Fruit fly (Drosophila melanogaster) whole organism, embryonic: ENCODE results near the gene SP1173.
A peak's percentile ranks its signal among the peaks of the same experiment; 100 is the strongest.

Experiments
- Atf-2 ChIP-seq: fragments of 200-800 bp; sonication (Bioruptor generic); optimal IDR thresholded peaks from 2 replicates; lab custom pipeline; 2016; ENCODE audit warnings: missing biosample characterization, missing genetic modification characterization
- CG10209 ChIP-seq: fragments of 200-800 bp; sonication (Bioruptor generic); optimal IDR thresholded peaks from 3 replicates; lab custom pipeline; 2017; ENCODE audit warnings: missing biosample characterization, mild to moderate bottlenecking, missing genetic modification characterization, missing genetic modification reagents
- CG14710 ChIP-seq: fragments of 200-800 bp; sonication (Bioruptor generic); optimal IDR thresholded peaks from 3 replicates; lab custom pipeline; 2019; ENCODE audit warnings: missing biosample characterization, mild to moderate bottlenecking, missing genetic modification characterization, moderate library complexity
- CG15696 ChIP-seq: fragments of 200-800 bp; sonication (Bioruptor generic); optimal IDR thresholded peaks from 2 replicates; lab custom pipeline; 2019; ENCODE audit warnings: missing biosample characterization, mild to moderate bottlenecking, missing genetic modification characterization, moderate library complexity
- CG16813 ChIP-seq: fragments of 200-800 bp; sonication (Bioruptor generic); IDR thresholded peaks from 3 replicates; pipeline ENCODE4 v1.3.6; 2022; ENCODE audit warnings: missing biosample characterization, missing genetic modification characterization; ENCODE audit not compliant: partially characterized antibody
- CG17186 ChIP-seq: fragments of 200-800 bp; sonication (Bioruptor generic); optimal IDR thresholded peaks from 3 replicates; lab custom pipeline; 2017; ENCODE audit warnings: missing biosample characterization, missing genetic modification reagents, missing genetic modification characterization
- CG18011 ChIP-seq: fragments of 200-800 bp; sonication (Bioruptor generic); optimal IDR thresholded peaks from 2 replicates; lab custom pipeline; 2017; ENCODE audit warnings: missing biosample characterization, missing genetic modification characterization, mild to moderate bottlenecking, moderate library complexity, missing genotype
- CG18619 ChIP-seq: fragments of 200-800 bp; sonication (Bioruptor generic); optimal IDR thresholded peaks from 3 replicates; lab custom pipeline; 2017; ENCODE audit warnings: missing biosample characterization, mild to moderate bottlenecking, missing genetic modification characterization
- CG3726 ChIP-seq: fragments of 200-800 bp; sonication (Bioruptor generic); IDR thresholded peaks from 3 replicates; pipeline ENCODE4, ENCODE4 v1.3.6; 2022; ENCODE audit warnings: missing biosample characterization, missing genetic modification characterization
- CG3838 ChIP-seq: fragments of 200-800 bp; sonication (Bioruptor generic); optimal IDR thresholded peaks from 3 replicates; lab custom pipeline; 2016; ENCODE audit warnings: missing biosample characterization, missing genetic modification characterization
- CG3847 ChIP-seq: fragments of 200-800 bp; sonication (Bioruptor generic); IDR thresholded peaks from 2 replicates; pipeline ENCODE4 v1.3.6; 2022; ENCODE audit warnings: missing biosample characterization, missing genetic modification characterization
- CG3995 ChIP-seq: fragments of 200-800 bp; sonication (Bioruptor generic); optimal IDR thresholded peaks from 3 replicates; lab custom pipeline; 2016; ENCODE audit warnings: missing biosample characterization, missing genetic modification characterization
- CG4424 ChIP-seq: fragments of 200-800 bp; sonication (Bioruptor generic); optimal IDR thresholded peaks from 3 replicates; lab custom pipeline; 2016; ENCODE audit warnings: missing biosample characterization, missing genetic modification characterization
- CG4617 ChIP-seq: fragments of 200-800 bp; sonication (Bioruptor generic); optimal IDR thresholded peaks from 3 replicates; lab custom pipeline; 2016; ENCODE audit warnings: missing biosample characterization, missing genetic modification characterization, borderline replicate concordance
- CG6765 ChIP-seq: fragments of 200-800 bp; sonication (Bioruptor generic); optimal IDR thresholded peaks from 3 replicates; lab custom pipeline; 2017; ENCODE audit warnings: missing biosample characterization, mild to moderate bottlenecking, missing genetic modification characterization
- CTCF ChIP-seq: fragments of 200-800 bp; sonication (Bioruptor generic); optimal IDR thresholded peaks from 2 replicates; lab custom pipeline; 2017; ENCODE audit warnings: missing biosample characterization, mild to moderate bottlenecking, missing genetic modification characterization, moderate library complexity
- Fer2 ChIP-seq: fragments of 200-800 bp; sonication (Bioruptor generic); optimal IDR thresholded peaks from 2 replicates; lab custom pipeline; 2018; ENCODE audit warnings: missing biosample characterization, mild to moderate bottlenecking, missing genetic modification characterization, moderate library complexity
- HLH54F ChIP-seq: fragments of 200-800 bp; sonication (Bioruptor generic); optimal IDR thresholded peaks from 3 replicates; lab custom pipeline; 2016; ENCODE audit warnings: missing biosample characterization, missing genetic modification characterization
- Hr39 ChIP-seq: fragments of >200 bp; optimal IDR thresholded peaks from 2 replicates; lab custom pipeline; 2017
- Jarid2 ChIP-seq: fragments of 200-800 bp; sonication (Bioruptor generic); optimal IDR thresholded peaks from 3 replicates; lab custom pipeline; 2017; ENCODE audit warnings: mild to moderate bottlenecking, missing biosample characterization, missing genetic modification reagents, missing genetic modification characterization
- Mes4 ChIP-seq: fragments of 200-800 bp; sonication (Bioruptor generic); optimal IDR thresholded peaks from 2 replicates; lab custom pipeline; 2016; ENCODE audit warnings: missing biosample characterization, missing genetic modification characterization
- NFAT ChIP-seq: fragments of 200-800 bp; sonication (Bioruptor generic); IDR thresholded peaks from 2 replicates; pipeline ENCODE4 v1.3.6; 2022; ENCODE audit warnings: missing biosample characterization, missing genetic modification characterization
- Nf-YB ChIP-seq: fragments of 200-800 bp; sonication (Bioruptor generic); optimal IDR thresholded peaks from 3 replicates; lab custom pipeline; 2019; ENCODE audit warnings: missing biosample characterization, mild to moderate bottlenecking, missing genetic modification characterization, moderate library complexity
- Opbp ChIP-seq: fragments of 200-800 bp; sonication (Bioruptor generic); IDR thresholded peaks from 3 replicates; pipeline ENCODE4 v1.3.6; 2022; ENCODE audit warnings: missing biosample characterization, missing genetic modification characterization; ENCODE audit not compliant: partially characterized antibody
- Tbp ChIP-seq: fragments of >200 bp; optimal IDR thresholded peaks from 2 replicates; lab custom pipeline; 2018; ENCODE audit warnings: missing biosample characterization, missing genetic modification characterization
- Trl ChIP-seq, 3 experiments: fragments of >200 bp in 2 of 3; fragments of 200-800 bp in 1 of 3; sonication (Bioruptor generic) in 1 of 3; optimal IDR thresholded peaks; 2 replicates in 1 of 3; 3 replicates in 2 of 3; lab custom pipeline; 2016 to 2017; ENCODE audit warnings: missing biosample characterization in 1 of 3, missing genetic modification characterization in 1 of 3
- YL-1 ChIP-seq: fragments of 200-800 bp; sonication (Bioruptor generic); optimal IDR thresholded peaks from 3 replicates; lab custom pipeline; 2017; ENCODE audit warnings: missing biosample characterization, mild to moderate bottlenecking, missing genetic modification characterization
- ash1 ChIP-seq: fragments of 200-800 bp; sonication (Bioruptor generic); optimal IDR thresholded peaks from 2 replicates; lab custom pipeline; 2018; ENCODE audit warnings: missing biosample characterization, mild to moderate bottlenecking, missing genetic modification characterization
- cas ChIP-seq: fragments of 200-800 bp; sonication (Bioruptor generic); IDR thresholded peaks from 2 replicates; pipeline ENCODE4 v1.3.6; 2022; ENCODE audit warnings: missing biosample characterization, missing genetic modification characterization
- caup ChIP-seq: fragments of 200-800 bp; sonication (Bioruptor generic); optimal IDR thresholded peaks from 3 replicates; lab custom pipeline; 2017; ENCODE audit warnings: missing biosample characterization, mild to moderate bottlenecking, missing genetic modification characterization, moderate library complexity; ENCODE audit not compliant: severe bottlenecking
- emc ChIP-seq: fragments of 200-800 bp; sonication (Bioruptor generic); optimal IDR thresholded peaks from 2 replicates; lab custom pipeline; 2016; ENCODE audit warnings: missing biosample characterization, missing genetic modification characterization
- fd3F ChIP-seq: fragments of 200-800 bp; sonication (Bioruptor generic); optimal IDR thresholded peaks from 2 replicates; lab custom pipeline; 2018; ENCODE audit warnings: missing biosample characterization, mild to moderate bottlenecking, missing genetic modification characterization, moderate library complexity
- fru ChIP-seq: fragments of >200 bp; optimal IDR thresholded peaks from 2 replicates; lab custom pipeline; 2017
- fu2 ChIP-seq: fragments of 200-800 bp; sonication (Bioruptor generic); optimal IDR thresholded peaks from 2 replicates; lab custom pipeline; 2016; ENCODE audit warnings: missing biosample characterization, missing genetic modification characterization
- gt ChIP-seq: fragments of 200-800 bp; sonication (Bioruptor generic); IDR thresholded peaks from 2 replicates; pipeline ENCODE4 v1.3.6; 2022; ENCODE audit warnings: missing biosample characterization, missing genetic modification characterization
- hth ChIP-seq: fragments of >200 bp; optimal IDR thresholded peaks from 2 replicates; lab custom pipeline; 2017; ENCODE audit warnings: inconsistent platforms
- jing ChIP-seq: fragments of 200-800 bp; sonication (Bioruptor generic); optimal IDR thresholded peaks from 2 replicates; lab custom pipeline; 2018; ENCODE audit warnings: missing biosample characterization, mild to moderate bottlenecking, missing genetic modification characterization
- kay ChIP-seq: fragments of 200-800 bp; sonication (Bioruptor generic); optimal IDR thresholded peaks from 2 replicates; lab custom pipeline; 2016; ENCODE audit warnings: missing biosample characterization, missing genetic modification characterization
- lilli ChIP-seq: fragments of 200-800 bp; sonication (Bioruptor generic); optimal IDR thresholded peaks from 3 replicates; lab custom pipeline; 2016; ENCODE audit warnings: missing biosample characterization, missing genetic modification characterization
- org-1 ChIP-seq: fragments of 200-800 bp; sonication (Bioruptor generic); optimal IDR thresholded peaks from 2 replicates; lab custom pipeline; 2017; ENCODE audit warnings: missing biosample characterization, missing genetic modification characterization
- pfk ChIP-seq: fragments of 200-800 bp; sonication (Bioruptor generic); optimal IDR thresholded peaks from 2 replicates; lab custom pipeline; 2018; ENCODE audit warnings: missing biosample characterization, mild to moderate bottlenecking, missing genetic modification characterization, moderate library complexity
- psq ChIP-seq: fragments of 200-800 bp; sonication (Bioruptor generic); optimal IDR thresholded peaks from 2 replicates; lab custom pipeline; 2017; ENCODE audit warnings: missing biosample characterization, missing genetic modification characterization
- pzg ChIP-seq: fragments of 200-800 bp; sonication (Bioruptor generic); optimal IDR thresholded peaks from 3 replicates; lab custom pipeline; 2018; ENCODE audit warnings: missing biosample characterization, mild to moderate bottlenecking, missing genetic modification characterization, moderate library complexity
- scrt ChIP-seq: fragments of 200-800 bp; sonication (Bioruptor generic); optimal IDR thresholded peaks from 2 replicates; lab custom pipeline; 2018; ENCODE audit warnings: missing biosample characterization, mild to moderate bottlenecking, missing genetic modification characterization, moderate library complexity
- seq ChIP-seq: fragments of 200-800 bp; sonication (Bioruptor generic); IDR thresholded peaks from 2 replicates; pipeline ENCODE4 v1.3.6; 2022; ENCODE audit warnings: missing biosample characterization, missing genetic modification characterization
- vnd ChIP-seq: fragments of 200-800 bp; sonication (Bioruptor generic); IDR thresholded peaks from 3 replicates; pipeline ENCODE4 v1.3.6; 2022; ENCODE audit warnings: missing biosample characterization, missing genetic modification characterization; ENCODE audit not compliant: partially characterized antibody

Gene SP1173

dm6 chr3L:6742110-6742718 is 38.9 kb upstream of the SP1173 start (continued):
- TF ChIP-seq ash1 (GFP tag; lab: Kevin White, UChicago) = no peak
- no peak for TF ChIP-seq kay (GFP tag; lab: Kevin White, UChicago)
- no peak for TF ChIP-seq jing
- no peak for TF ChIP-seq CG14710 (tag; lab: Kevin White, UChicago)
- TF ChIP-seq seq (GFP tag; lab: Robert Waterston, UW) = no peak
- no peak for TF ChIP-seq CTCF (GFP tag; lab: Kevin White, UChicago)
- TF ChIP-seq CG4424 (GFP tag; lab: Kevin White, UChicago) = no peak
- TF ChIP-seq fu2 (GFP tag; lab: Kevin White, UChicago) = no peak
- no peak for TF ChIP-seq HLH54F
- TF ChIP-seq psq (GFP tag; lab: Kevin White, UChicago) = peak; percentile 99
- peak; percentile 72; the same call in 2 of the 3 replicates for TF ChIP-seq Opbp (GFP tag; lab: Robert Waterston, UW)
- peak; percentile 47 for TF ChIP-seq CG3847 (GFP tag; lab: Robert Waterston, UW)
- no peak for TF ChIP-seq pfk (GFP tag; lab: Kevin White, UChicago)
- TF ChIP-seq Tbp (GFP tag; lab: Kevin White, UChicago) = no peak
- TF ChIP-seq cas (GFP tag; lab: Robert Waterston, UW) = no peak
- no peak for TF ChIP-seq CG18011
- peak; percentile 97 for TF ChIP-seq YL-1 (GFP tag; lab: Kevin White, UChicago)
- no peak for TF ChIP-seq Trl (optimal IDR thresholded peaks at IDR 0.05; lab: Kevin White, UChicago)
- TF ChIP-seq Trl (GFP tag; optimal IDR thresholded peaks at IDR 0.05; lab: Kevin White, UChicago) = peak; percentile 3
- peak; percentile 59 for TF ChIP-seq scrt (GFP tag; lab: Kevin White, UChicago)
- TF ChIP-seq NFAT = no peak; the same call in 1 of the 2 replicates
- no peak for TF ChIP-seq Atf-2
- TF ChIP-seq CG15696 = no peak
- peak; percentile 42; the same call in 1 of the 3 replicates for TF ChIP-seq vnd
- no peak for TF ChIP-seq lilli (GFP tag; lab: Kevin White, UChicago)
- TF ChIP-seq Fer2 (tag; lab: Kevin White, UChicago) = no peak
- TF ChIP-seq gt (GFP tag; lab: Robert Waterston, UW) = no peak
- TF ChIP-seq CG16813 = 0 out of 3 replicates have a peak, but pooled peaks have one; percentile 18
- TF ChIP-seq org-1 (GFP tag; lab: Kevin White, UChicago) = no peak
- no peak for TF ChIP-seq CG6765
- TF ChIP-seq pzg (GFP tag; lab: Kevin White, UChicago) = peak; percentile 36
- no peak for TF ChIP-seq fru
- TF ChIP-seq Mes4 = no peak
- TF ChIP-seq emc = no peak
- TF ChIP-seq CG10209 (GFP tag; lab: Kevin White, UChicago) = no peak
- TF ChIP-seq CG3838 = no peak
- TF ChIP-seq caup (GFP tag; lab: Kevin White, UChicago) = no peak
- peak; percentile 97 for TF ChIP-seq CG4617
- no peak for TF ChIP-seq CG3726 (GFP tag; lab: Robert Waterston, UW)
- TF ChIP-seq fd3F (GFP tag; lab: Kevin White, UChicago) = no peak
- TF ChIP-seq Nf-YB (GFP tag; lab: Kevin White, UChicago) = peak; percentile 85
- TF ChIP-seq Jarid2 = no peak
- peak; percentile 45 for TF ChIP-seq CG17186 (GFP tag; lab: Kevin White, UChicago)
- no peak for TF ChIP-seq CG3995 (GFP tag; lab: Kevin White, UChicago)
- no peak for TF ChIP-seq Hr39
- no peak for TF ChIP-seq hth
- no peak for TF ChIP-seq CG18619 (GFP tag; lab: Kevin White, UChicago)
